Fruit fly (Drosophila melanogaster) whole organism, embryonic: ENCODE results near the gene CG14646.

Experiments
- Abd-B ChIP-seq: fragments of 200-800 bp; sonication (Bioruptor generic); optimal IDR thresholded peaks from 2 replicates; lab custom pipeline; 2018; ENCODE audit warnings: missing biosample characterization, mild to moderate bottlenecking, missing genetic modification characterization, moderate library complexity
- CG10321 ChIP-seq: fragments of 200-800 bp; sonication (Bioruptor generic); IDR thresholded peaks from 2 replicates; pipeline ENCODE4 v1.3.6; 2022; ENCODE audit warnings: missing biosample characterization, missing genetic modification characterization
- CG10979 ChIP-seq: fragments of 200-800 bp; sonication (Bioruptor generic); optimal IDR thresholded peaks from 2 replicates; lab custom pipeline; 2018; ENCODE audit warnings: missing biosample characterization, mild to moderate bottlenecking, missing genetic modification characterization, moderate library complexity
- CG11085 ChIP-seq: fragments of 200-800 bp; sonication (Bioruptor generic); IDR thresholded peaks from 2 replicates; pipeline ENCODE4 v1.3.6; 2022; ENCODE audit warnings: missing biosample characterization, missing genetic modification characterization
- CG12391 ChIP-seq: fragments of 200-800 bp; sonication (Bioruptor generic); optimal IDR thresholded peaks from 3 replicates; lab custom pipeline; 2018; ENCODE audit warnings: missing biosample characterization, mild to moderate bottlenecking, missing genetic modification characterization, moderate library complexity
- CG13894 ChIP-seq: fragments of 200-800 bp; sonication (Bioruptor generic); optimal IDR thresholded peaks from 3 replicates; lab custom pipeline; 2018; ENCODE audit warnings: missing biosample characterization, mild to moderate bottlenecking, missing genetic modification characterization, moderate library complexity
- CG15601 ChIP-seq: fragments of 200-800 bp; sonication (Bioruptor generic); optimal IDR thresholded peaks from 3 replicates; lab custom pipeline; 2019; ENCODE audit warnings: missing biosample characterization, mild to moderate bottlenecking, missing genetic modification characterization, moderate library complexity
- CG1603 ChIP-seq: fragments of 200-800 bp; sonication (Bioruptor generic); optimal IDR thresholded peaks from 2 replicates; lab custom pipeline; 2019; ENCODE audit warnings: missing biosample characterization, mild to moderate bottlenecking, missing genetic modification characterization, moderate library complexity
- CG2129 ChIP-seq: fragments of 200-800 bp; sonication (Bioruptor generic); IDR thresholded peaks from 2 replicates; pipeline ENCODE4 v1.3.6; 2022; ENCODE audit warnings: missing biosample characterization, missing genetic modification characterization; ENCODE audit not compliant: partially characterized antibody
- CG2712 ChIP-seq: fragments of 200-800 bp; optimal IDR thresholded peaks from 3 replicates; lab custom pipeline; 2019; ENCODE audit warnings: missing biosample characterization, mild to moderate bottlenecking, missing genetic modification characterization, moderate library complexity
- CG33557 ChIP-seq: fragments of 200-800 bp; sonication (Bioruptor generic); optimal IDR thresholded peaks from 2 replicates; lab custom pipeline; 2019; ENCODE audit warnings: missing biosample characterization, mild to moderate bottlenecking, missing genetic modification characterization, moderate library complexity
- CG3995 ChIP-seq: fragments of 200-800 bp; sonication (Bioruptor generic); optimal IDR thresholded peaks from 3 replicates; lab custom pipeline; 2016; ENCODE audit warnings: missing biosample characterization, missing genetic modification characterization
- CG5180 ChIP-seq: fragments of 200-800 bp; sonication (Bioruptor generic); optimal IDR thresholded peaks from 3 replicates; lab custom pipeline; 2017; ENCODE audit warnings: missing biosample characterization, missing genetic modification characterization, mild to moderate bottlenecking, moderate library complexity, missing genetic modification reagents
- CG5953 ChIP-seq: fragments of 200-800 bp; sonication (Bioruptor generic); IDR thresholded peaks from 2 replicates; pipeline ENCODE4 v1.3.6; 2022; ENCODE audit warnings: missing biosample characterization, missing genetic modification characterization
- CG6765 ChIP-seq: fragments of 200-800 bp; sonication (Bioruptor generic); optimal IDR thresholded peaks from 3 replicates; lab custom pipeline; 2017; ENCODE audit warnings: missing biosample characterization, mild to moderate bottlenecking, missing genetic modification characterization
- CG7271 ChIP-seq: fragments of 200-800 bp; sonication (Bioruptor generic); optimal IDR thresholded peaks from 2 replicates; lab custom pipeline; 2018; ENCODE audit warnings: missing biosample characterization, mild to moderate bottlenecking, missing genetic modification characterization, moderate library complexity
- CG8281 ChIP-seq: fragments of 200-800 bp; sonication (Bioruptor generic); optimal IDR thresholded peaks from 2 replicates; lab custom pipeline; 2018; ENCODE audit warnings: missing biosample characterization, mild to moderate bottlenecking, missing genetic modification characterization, moderate library complexity
- CG8388 ChIP-seq: fragments of 200-800 bp; sonication (Bioruptor generic); optimal IDR thresholded peaks from 2 replicates; lab custom pipeline; 2019; ENCODE audit warnings: missing biosample characterization, mild to moderate bottlenecking, missing genetic modification characterization, moderate library complexity
- CG8944 ChIP-seq: fragments of 200-800 bp; sonication (Bioruptor generic); optimal IDR thresholded peaks from 3 replicates; lab custom pipeline; 2016; ENCODE audit warnings: missing biosample characterization, missing genetic modification characterization
- Dip3 ChIP-seq: fragments of 200-800 bp; sonication (Bioruptor generic); optimal IDR thresholded peaks from 3 replicates; lab custom pipeline; 2016; ENCODE audit warnings: missing biosample characterization, missing genetic modification characterization
- Dp ChIP-seq: fragments of 200-800 bp; sonication (Bioruptor generic); optimal IDR thresholded peaks from 2 replicates; lab custom pipeline; 2018; ENCODE audit warnings: missing biosample characterization, mild to moderate bottlenecking, missing genetic modification characterization, moderate library complexity
- Fer1 ChIP-seq: fragments of 200-800 bp; sonication (Bioruptor generic); optimal IDR thresholded peaks from 2 replicates; lab custom pipeline; 2017; ENCODE audit warnings: missing biosample characterization, mild to moderate bottlenecking, missing genetic modification characterization
- Gsc ChIP-seq: fragments of 200-800 bp; sonication (Bioruptor generic); IDR thresholded peaks from 2 replicates; pipeline ENCODE4 v1.3.6; 2022; ENCODE audit warnings: missing biosample characterization, missing genetic modification characterization
- HLH4C ChIP-seq: fragments of 200-800 bp; sonication (Bioruptor generic); IDR thresholded peaks from 3 replicates; pipeline ENCODE4 v1.3.6; 2022; ENCODE audit warnings: missing biosample characterization, missing genetic modification characterization; ENCODE audit not compliant: partially characterized antibody
- Hey ChIP-seq: fragments of 200-800 bp; sonication (Bioruptor generic); optimal IDR thresholded peaks from 3 replicates; lab custom pipeline; 2018; ENCODE audit warnings: missing biosample characterization, mild to moderate bottlenecking, missing genetic modification characterization
- HmgZ ChIP-seq: fragments of 200-800 bp; sonication (Bioruptor generic); optimal IDR thresholded peaks from 2 replicates; lab custom pipeline; 2018; ENCODE audit warnings: missing biosample characterization, mild to moderate bottlenecking, missing genetic modification characterization
- Hsf ChIP-seq: fragments of 200-800 bp; sonication (Bioruptor generic); optimal IDR thresholded peaks from 3 replicates; lab custom pipeline; 2016; ENCODE audit warnings: missing biosample characterization, missing genetic modification characterization
- MBD-R2 ChIP-seq: fragments of 200-800 bp; sonication (Bioruptor generic); IDR thresholded peaks from 2 replicates; pipeline ENCODE4 v1.3.6; 2022; ENCODE audit warnings: missing biosample characterization, missing genetic modification characterization
- Med ChIP-seq: fragments of 200-800 bp; sonication (Bioruptor generic); peaks from one replicate; lab custom pipeline; 2016; ENCODE audit warnings: missing biosample characterization, missing genetic modification characterization, mild to moderate bottlenecking, inconsistent platforms, moderate library complexity
- Nf-YA ChIP-seq: fragments of 200-800 bp; sonication (Bioruptor generic); IDR thresholded peaks from 2 replicates; pipeline ENCODE4 v1.3.6; 2022; ENCODE audit warnings: missing biosample characterization, missing genetic modification characterization
- Side ChIP-seq: fragments of 200-800 bp; sonication (Bioruptor generic); optimal IDR thresholded peaks from 2 replicates; lab custom pipeline; 2016; ENCODE audit warnings: missing biosample characterization, missing genetic modification characterization
- Stat92E ChIP-seq, 3 experiments: fragments of >200 bp in 2 of 3; fragments of 200-800 bp in 1 of 3; sonication (Bioruptor generic) in 1 of 3; optimal IDR thresholded peaks; 2 replicates each; lab custom pipeline; 2017 to 2019; ENCODE audit warnings: missing biosample characterization in 3 of 3, missing genetic modification characterization in 3 of 3, mild to moderate bottlenecking in 1 of 3, moderate library complexity in 1 of 3
- ab ChIP-seq: fragments of 200-800 bp; sonication (Bioruptor generic); optimal IDR thresholded peaks from 2 replicates; lab custom pipeline; 2016; ENCODE audit warnings: missing biosample characterization, missing genetic modification characterization
- ci ChIP-seq: fragments of 200-800 bp; sonication (Bioruptor generic); IDR thresholded peaks from 3 replicates; pipeline ENCODE4 v1.3.6; 2022; ENCODE audit warnings: missing biosample characterization, missing genetic modification characterization
- crol ChIP-seq: fragments of 200-800 bp; sonication (Bioruptor generic); IDR thresholded peaks from 2 replicates; pipeline ENCODE4 v1.3.6; 2022; ENCODE audit warnings: missing biosample characterization, missing genetic modification characterization
- da ChIP-seq: fragments of 200-800 bp; sonication (Bioruptor generic); optimal IDR thresholded peaks from 2 replicates; lab custom pipeline; 2016; ENCODE audit warnings: missing biosample characterization, missing genetic modification characterization
- ems ChIP-seq: fragments of 200-800 bp; sonication (Bioruptor generic); optimal IDR thresholded peaks from 3 replicates; lab custom pipeline; 2016; ENCODE audit warnings: missing biosample characterization, missing genetic modification characterization
- fd96Cb ChIP-seq: fragments of 200-800 bp; sonication (Bioruptor generic); optimal IDR thresholded peaks from 2 replicates; lab custom pipeline; 2018; ENCODE audit warnings: missing biosample characterization, mild to moderate bottlenecking, missing genetic modification characterization, moderate library complexity
- gcm2 ChIP-seq: fragments of 200-800 bp; sonication (Bioruptor generic); optimal IDR thresholded peaks from 2 replicates; lab custom pipeline; 2016; ENCODE audit warnings: missing biosample characterization, missing genetic modification characterization
- gem ChIP-seq: fragments of 200-800 bp; sonication (Bioruptor generic); optimal IDR thresholded peaks from 2 replicates; lab custom pipeline; 2019; ENCODE audit warnings: missing biosample characterization, mild to moderate bottlenecking, missing genetic modification characterization, moderate library complexity
- hb ChIP-seq: fragments of 200-800 bp; sonication (Bioruptor generic); IDR thresholded peaks from 3 replicates; pipeline ENCODE4 v1.3.6; 2022; ENCODE audit warnings: missing biosample characterization, missing genetic modification characterization; ENCODE audit not compliant: partially characterized antibody
- knrl ChIP-seq: fragments of 200-800 bp; sonication (Bioruptor generic); IDR thresholded peaks from 3 replicates; pipeline ENCODE4 v1.3.6; 2022; ENCODE audit warnings: missing biosample characterization, missing genetic modification characterization; ENCODE audit not compliant: partially characterized antibody
- lbe ChIP-seq: fragments of 200-800 bp; sonication (Bioruptor generic); optimal IDR thresholded peaks from 2 replicates; lab custom pipeline; 2016; ENCODE audit warnings: missing biosample characterization, mild to moderate bottlenecking, missing genetic modification characterization
- nmo ChIP-seq: fragments of 200-800 bp; sonication (Bioruptor generic); optimal IDR thresholded peaks from 2 replicates; lab custom pipeline; 2018; ENCODE audit warnings: missing biosample characterization, mild to moderate bottlenecking, missing genetic modification characterization, moderate library complexity
- slbo ChIP-seq: fragments of 200-800 bp; sonication (Bioruptor generic); IDR thresholded peaks from 2 replicates; pipeline ENCODE4 v1.3.6; 2022; ENCODE audit warnings: missing biosample characterization, missing genetic modification characterization
- tin ChIP-seq: fragments of 200-800 bp; sonication (Bioruptor generic); optimal IDR thresholded peaks from 3 replicates; lab custom pipeline; 2016; ENCODE audit warnings: missing biosample characterization, missing genetic modification characterization
- trem ChIP-seq: fragments of 200-800 bp; optimal IDR thresholded peaks from 3 replicates; lab custom pipeline; 2019; ENCODE audit warnings: missing biosample characterization, mild to moderate bottlenecking, missing genetic modification characterization, moderate library complexity
- trh ChIP-seq: fragments of 200-800 bp; sonication (Bioruptor generic); optimal IDR thresholded peaks from 2 replicates; lab custom pipeline; 2016; ENCODE audit warnings: missing biosample characterization, missing genetic modification characterization
- ttk ChIP-seq: fragments of 200-800 bp; sonication (Bioruptor generic); IDR thresholded peaks from 2 replicates; pipeline ENCODE4 v2.1.2; 2022; ENCODE audit warnings: missing biosample characterization, missing genetic modification characterization
- wor ChIP-seq: fragments of 200-800 bp; sonication (Bioruptor generic); IDR thresholded peaks from 2 replicates; pipeline ENCODE4 v1.3.6; 2022; ENCODE audit warnings: missing biosample characterization, missing genetic modification characterization
- zfh1 ChIP-seq: fragments of 200-800 bp; sonication (Bioruptor generic); IDR thresholded peaks from 3 replicates; pipeline ENCODE4 v1.3.6; 2022; ENCODE audit warnings: missing biosample characterization, missing genetic modification characterization

Gene CG14646

DNA sequence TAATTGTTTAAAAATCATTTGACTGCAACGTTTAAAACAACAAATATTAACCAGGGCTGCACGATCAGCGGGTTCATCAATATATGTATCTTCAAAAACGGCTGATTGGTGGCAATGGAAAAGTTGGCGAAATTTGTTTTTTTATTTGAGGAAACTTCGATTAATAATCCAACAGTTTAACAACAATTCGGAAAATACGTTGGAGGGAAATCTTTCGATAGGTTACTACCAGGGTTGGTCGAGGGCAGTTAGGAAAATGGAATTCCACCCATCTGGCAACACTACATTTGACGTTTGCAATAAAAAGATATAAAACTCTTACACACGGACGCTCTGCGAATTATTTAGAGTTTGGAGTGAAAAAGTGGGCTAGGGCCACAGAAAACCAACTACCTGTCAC, 46.9 kb downstream of the CG14646 start, which contains the start of the genes Lipt2 and CG14650 (continued):
- TF ChIP-seq CG8388 (GFP tag; lab: Kevin White, UChicago) (peak; percentile 38), CG33557 (GFP tag; lab: Kevin White, UChicago) (peak; percentile 41), HLH4C (0 out of 3 replicates have a peak, but pooled peaks have one; percentile 37), tin (GFP tag; lab: Kevin White, UChicago) (peak; percentile 49), Hsf (GFP tag; lab: Kevin White, UChicago) (peak; percentile 76), lbe (no peak), trh (GFP tag; lab: Kevin White, UChicago) (no peak), Gsc (GFP tag; lab: Robert Waterston, UW) (no peak), ems (GFP tag; lab: Kevin White, UChicago) (peak; percentile 48), HmgZ (peak; percentile 86), crol (GFP tag; lab: Robert Waterston, UW) (no peak), hb (no peak), CG5180 (GFP tag; lab: Kevin White, UChicago) (no peak), Fer1 (GFP tag; lab: Kevin White, UChicago) (peak; percentile 48), CG3995 (peak; percentile 31), fd96Cb (tag; lab: Kevin White, UChicago) (peak; percentile 16), gcm2 (GFP tag; lab: Kevin White, UChicago) (no peak), CG11085 (no peak), CG13894 (tag; lab: Kevin White, UChicago) (no peak), wor (GFP tag; lab: Robert Waterston, UW) (no peak), nmo (GFP tag; lab: Kevin White, UChicago) (peak; percentile 77), CG10979 (tag; lab: Kevin White, UChicago) (peak; percentile 37), CG8944 (GFP tag; lab: Kevin White, UChicago) (peak; percentile 74), CG15601 (tag; lab: Kevin White, UChicago) (no peak), CG6765 (no peak), CG7271 (no peak), Med (GFP tag; lab: Kevin White, UChicago) (peak; percentile 94), CG5953 (GFP tag; lab: Robert Waterston, UW) (no peak), Abd-B (no peak), CG1603 (tag; lab: Kevin White, UChicago) (peak; percentile 82), da (GFP tag; lab: Kevin White, UChicago) (no peak), Stat92E (GFP tag; optimal IDR thresholded peaks at IDR 0.05; lab: Kevin White, UChicago) (no peak), ab (GFP tag; lab: Kevin White, UChicago) (no peak), CG10321 (GFP tag; lab: Robert Waterston, UW) (no peak), Nf-YA (GFP tag; lab: Robert Waterston, UW) (no peak), Dp (GFP tag; lab: Kevin White, UChicago) (peak; percentile 62), MBD-R2 (peak; percentile 88), zfh1 (GFP tag; lab: Robert Waterston, UW) (no peak), CG8281 (tag; lab: Kevin White, UChicago) (no peak), ci (GFP tag; lab: Robert Waterston, UW) (peak; percentile 39; the same call in 1 of the 3 replicates), Dip3 (GFP tag; lab: Kevin White, UChicago) (peak; percentile 46), trem (tag; lab: Kevin White, UChicago) (peak; percentile 89), knrl (GFP tag; lab: Robert Waterston, UW) (peak; percentile 61), CG12391 (tag; lab: Kevin White, UChicago) (peak; percentile 73), CG2712 (tag; lab: Kevin White, UChicago) (peak; percentile 60), slbo (GFP tag; lab: Robert Waterston, UW) (peak; percentile 72), Hey (tag; lab: Kevin White, UChicago) (no peak), CG2129 (peak; percentile 26; the same call in 1 of the 2 replicates), gem (tag; lab: Kevin White, UChicago) (no peak), Side (GFP tag; lab: Kevin White, UChicago) (peak; percentile 59), ttk (GFP tag; lab: Robert Waterston, UW) (no peak)
